Fruit fly (Drosophila melanogaster) whole organism, embryonic: ENCODE data around the gene CG42784.
A peak's percentile ranks its signal among the peaks of the same experiment; 100 is the strongest.

ENCODE experiments used
- Ada2b ChIP-seq: fragments of 200-800 bp; sonication (Bioruptor generic); IDR thresholded peaks from 2 replicates; pipeline ENCODE4 v1.3.6; 2022; ENCODE audit warnings: missing biosample characterization, missing genetic modification characterization
- CG10654 ChIP-seq: fragments of 200-800 bp; sonication (Bioruptor generic); optimal IDR thresholded peaks from 2 replicates; lab custom pipeline; 2016; ENCODE audit warnings: missing biosample characterization, missing genetic modification characterization
- CG11456 ChIP-seq: fragments of 200-800 bp; sonication (Bioruptor generic); IDR thresholded peaks from 3 replicates; pipeline ENCODE4 v1.3.6; 2022; ENCODE audit warnings: missing biosample characterization, missing genetic modification characterization
- CG12104 ChIP-seq: fragments of 200-800 bp; sonication (Bioruptor generic); optimal IDR thresholded peaks from 3 replicates; lab custom pipeline; 2016; ENCODE audit warnings: missing biosample characterization, missing genetic modification characterization
- CG13424 ChIP-seq: fragments of 200-800 bp; sonication (Bioruptor generic); optimal IDR thresholded peaks from 2 replicates; lab custom pipeline; 2019; ENCODE audit warnings: missing biosample characterization, mild to moderate bottlenecking, missing genetic modification characterization, moderate library complexity
- CG1603 ChIP-seq: fragments of 200-800 bp; sonication (Bioruptor generic); optimal IDR thresholded peaks from 2 replicates; lab custom pipeline; 2019; ENCODE audit warnings: missing biosample characterization, mild to moderate bottlenecking, missing genetic modification characterization, moderate library complexity
- CG31224 ChIP-seq: fragments of 200-800 bp; sonication (Bioruptor generic); IDR thresholded peaks from 2 replicates; pipeline ENCODE4 v1.3.6; 2022; ENCODE audit warnings: missing biosample characterization, missing genetic modification characterization
- CG32772 ChIP-seq: fragments of 200-800 bp; sonication (Bioruptor generic); IDR thresholded peaks from 2 replicates; pipeline ENCODE4 v1.3.6; 2022; ENCODE audit warnings: missing biosample characterization, missing genetic modification characterization
- CG34376 ChIP-seq: fragments of 200-800 bp; sonication (Bioruptor generic); optimal IDR thresholded peaks from 2 replicates; lab custom pipeline; 2018; ENCODE audit warnings: missing biosample characterization, mild to moderate bottlenecking, missing genetic modification characterization
- CG4328 ChIP-seq: fragments of 200-800 bp; sonication (Bioruptor generic); optimal IDR thresholded peaks from 3 replicates; lab custom pipeline; 2017; ENCODE audit warnings: missing biosample characterization, missing genetic modification reagents, missing genetic modification characterization
- CG4707 ChIP-seq: fragments of 200-800 bp; sonication (Bioruptor generic); optimal IDR thresholded peaks from 2 replicates; lab custom pipeline; 2018; ENCODE audit warnings: missing biosample characterization, mild to moderate bottlenecking, missing genetic modification characterization, moderate library complexity
- CG5953 ChIP-seq: fragments of 200-800 bp; sonication (Bioruptor generic); IDR thresholded peaks from 2 replicates; pipeline ENCODE4 v1.3.6; 2022; ENCODE audit warnings: missing biosample characterization, missing genetic modification characterization
- CG6175 ChIP-seq: fragments of 200-800 bp; sonication (Bioruptor generic); IDR thresholded peaks from 3 replicates; pipeline ENCODE4 v1.3.6; 2022; ENCODE audit warnings: missing biosample characterization, missing genetic modification characterization
- CG8359 ChIP-seq: fragments of 200-800 bp; sonication (Bioruptor generic); optimal IDR thresholded peaks from 2 replicates; lab custom pipeline; 2017; ENCODE audit warnings: missing biosample characterization, mild to moderate bottlenecking, missing genetic modification characterization, borderline replicate concordance
- CG8924 ChIP-seq: fragments of 200-800 bp; optimal IDR thresholded peaks from 3 replicates; lab custom pipeline; 2019; ENCODE audit warnings: missing biosample characterization, mild to moderate bottlenecking, missing genetic modification characterization, moderate library complexity
- CHES-1-like ChIP-seq: fragments of 200-800 bp; sonication (Bioruptor generic); optimal IDR thresholded peaks from 2 replicates; lab custom pipeline; 2016; ENCODE audit warnings: missing biosample characterization, missing genetic modification characterization
- D ChIP-seq, 2 experiments: fragments of 200-800 bp in 1 of 2; fragments of >200 bp in 1 of 2; sonication (Bioruptor generic) in 1 of 2; optimal IDR thresholded peaks; 2 replicates in 1 of 2; 3 replicates in 1 of 2; lab custom pipeline; 2017; ENCODE audit warnings: mild to moderate bottlenecking in 1 of 2, missing biosample characterization in 1 of 2, missing genetic modification characterization in 1 of 2, missing genetic modification reagents in 1 of 2
- Dip2 ChIP-seq: fragments of 200-800 bp; sonication (Bioruptor generic); IDR thresholded peaks from 2 replicates; pipeline ENCODE4 v1.3.6; 2022; ENCODE audit warnings: missing biosample characterization, missing genetic modification characterization
- Doc2 ChIP-seq: fragments of 200-800 bp; sonication (Bioruptor generic); IDR thresholded peaks from 2 replicates; pipeline ENCODE4 v1.3.6; 2022; ENCODE audit warnings: missing biosample characterization, missing genetic modification characterization
- HLHmδ ChIP-seq: fragments of 200-800 bp; sonication (Bioruptor generic); optimal IDR thresholded peaks from 2 replicates; lab custom pipeline; 2018; ENCODE audit warnings: missing biosample characterization, mild to moderate bottlenecking, missing genetic modification characterization, moderate library complexity
- HmgD ChIP-seq: fragments of 200-800 bp; sonication (Bioruptor generic); optimal IDR thresholded peaks from 3 replicates; lab custom pipeline; 2016; ENCODE audit warnings: missing biosample characterization, missing genetic modification characterization
- Hr3 ChIP-seq: fragments of 200-800 bp; sonication (Bioruptor generic); optimal IDR thresholded peaks from 3 replicates; lab custom pipeline; 2016; ENCODE audit warnings: missing biosample characterization, missing genetic modification characterization
- Hr78 ChIP-seq, 2 experiments: fragments of 200-800 bp in 1 of 2; fragments of >200 bp in 1 of 2; sonication (Bioruptor generic) in 1 of 2; optimal IDR thresholded peaks; 2 replicates each; lab custom pipeline; 2017 to 2019; ENCODE audit warnings: missing biosample characterization in 2 of 2, missing genetic modification characterization in 2 of 2, mild to moderate bottlenecking in 1 of 2, moderate library complexity in 1 of 2
- Lpt ChIP-seq: fragments of >200 bp; optimal IDR thresholded peaks from 2 replicates; lab custom pipeline; 2018; ENCODE audit warnings: missing biosample characterization, missing genetic modification characterization
- MBD-R2 ChIP-seq: fragments of 200-800 bp; sonication (Bioruptor generic); IDR thresholded peaks from 2 replicates; pipeline ENCODE4 v1.3.6; 2022; ENCODE audit warnings: missing biosample characterization, missing genetic modification characterization
- Meics ChIP-seq: fragments of 200-800 bp; sonication (Bioruptor generic); optimal IDR thresholded peaks from 2 replicates; lab custom pipeline; 2017; ENCODE audit warnings: missing biosample characterization, mild to moderate bottlenecking, missing genetic modification characterization
- Mrtf ChIP-seq: fragments of 200-800 bp; sonication (Bioruptor generic); IDR thresholded peaks from 3 replicates; pipeline ENCODE4 v1.3.6; 2022; ENCODE audit warnings: missing biosample characterization, missing genetic modification characterization
- NC2β ChIP-seq: fragments of 200-800 bp; sonication (Bioruptor generic); optimal IDR thresholded peaks from 2 replicates; lab custom pipeline; 2016; ENCODE audit warnings: missing biosample characterization, missing genetic modification characterization
- NK7.1 ChIP-seq: fragments of 200-800 bp; sonication (Bioruptor generic); optimal IDR thresholded peaks from 3 replicates; lab custom pipeline; 2016; ENCODE audit warnings: missing biosample characterization, missing genetic modification characterization
- Ssrp ChIP-seq: fragments of 200-800 bp; sonication (Bioruptor generic); optimal IDR thresholded peaks from 2 replicates; lab custom pipeline; 2018; ENCODE audit warnings: missing biosample characterization, mild to moderate bottlenecking, missing genetic modification characterization, moderate library complexity
- Tbp ChIP-seq: fragments of >200 bp; optimal IDR thresholded peaks from 2 replicates; lab custom pipeline; 2018; ENCODE audit warnings: missing biosample characterization, missing genetic modification characterization
- aop ChIP-seq: fragments of 200-800 bp; sonication (Bioruptor generic); IDR thresholded peaks from 2 replicates; pipeline ENCODE4 v1.3.6; 2022; ENCODE audit warnings: missing biosample characterization, missing genetic modification characterization
- croc ChIP-seq: fragments of 200-800 bp; sonication (Bioruptor generic); conservative IDR thresholded peaks from 3 replicates; pipeline ENCODE4 v1.3.6; 2022; ENCODE audit warnings: missing biosample characterization, missing genetic modification characterization
- eve ChIP-seq, 2 experiments: fragments of >200 bp; optimal IDR thresholded peaks; 2 replicates each; lab custom pipeline; 2017; ENCODE audit warnings: missing biosample characterization in 2 of 2, missing genetic modification characterization in 2 of 2
- exex ChIP-seq: fragments of 200-800 bp; sonication (Bioruptor generic); optimal IDR thresholded peaks from 4 replicates; lab custom pipeline; 2018; ENCODE audit warnings: missing biosample characterization, mild to moderate bottlenecking, missing genetic modification characterization, moderate library complexity
- ftz-f1 ChIP-seq: fragments of 200-800 bp; sonication (Bioruptor generic); optimal IDR thresholded peaks from 2 replicates; lab custom pipeline; 2016; ENCODE audit warnings: missing biosample characterization, missing genetic modification characterization
- gsb-n ChIP-seq: fragments of 200-800 bp; sonication (Bioruptor generic); optimal IDR thresholded peaks from 3 replicates; lab custom pipeline; 2018; ENCODE audit warnings: missing biosample characterization, mild to moderate bottlenecking, missing genetic modification characterization
- inv ChIP-seq: fragments of 200-800 bp; sonication (Bioruptor generic); IDR thresholded peaks from 2 replicates; pipeline ENCODE4 v1.3.6; 2022; ENCODE audit warnings: missing biosample characterization, missing genetic modification characterization; ENCODE audit not compliant: partially characterized antibody
- kah ChIP-seq: fragments of 200-800 bp; sonication (Bioruptor generic); optimal IDR thresholded peaks from 2 replicates; lab custom pipeline; 2018; ENCODE audit warnings: missing biosample characterization, mild to moderate bottlenecking, missing genetic modification characterization
- lmd ChIP-seq: fragments of 200-800 bp; sonication (Bioruptor generic); IDR thresholded peaks from 2 replicates; pipeline ENCODE4 v1.3.6; 2022; ENCODE audit warnings: missing biosample characterization, missing genetic modification characterization
- lola ChIP-seq, 3 experiments: fragments of >200 bp in 2 of 3; fragments of 200-800 bp in 1 of 3; sonication (Bioruptor generic) in 1 of 3; optimal IDR thresholded peaks; 2 replicates each; lab custom pipeline; 2017 to 2019; ENCODE audit warnings: missing biosample characterization in 3 of 3, missing genetic modification characterization in 3 of 3, mild to moderate bottlenecking in 1 of 3, moderate library complexity in 1 of 3
- nau ChIP-seq: fragments of 200-800 bp; sonication (Bioruptor generic); optimal IDR thresholded peaks from 3 replicates; lab custom pipeline; 2017; ENCODE audit warnings: missing biosample characterization, mild to moderate bottlenecking, missing genetic modification characterization, missing genetic modification reagents
- nerfin-2 ChIP-seq: fragments of 200-800 bp; sonication (Bioruptor generic); IDR thresholded peaks from 2 replicates; pipeline ENCODE4 v1.3.6; 2022; ENCODE audit warnings: missing biosample characterization, missing genetic modification characterization; ENCODE audit not compliant: partially characterized antibody
- ro ChIP-seq: fragments of 200-800 bp; sonication (Bioruptor generic); IDR thresholded peaks from 2 replicates; pipeline ENCODE4 v1.3.6; 2022; ENCODE audit warnings: missing biosample characterization, missing genetic modification characterization
- run ChIP-seq: fragments of 200-800 bp; sonication (Bioruptor generic); optimal IDR thresholded peaks from 3 replicates; lab custom pipeline; 2018; ENCODE audit warnings: missing biosample characterization, mild to moderate bottlenecking, missing genetic modification characterization
- sd ChIP-seq: fragments of 200-800 bp; sonication (Bioruptor generic); optimal IDR thresholded peaks from 3 replicates; lab custom pipeline; 2018; ENCODE audit warnings: missing biosample characterization, mild to moderate bottlenecking, missing genetic modification characterization, moderate library complexity
- sens-2 ChIP-seq: fragments of 200-800 bp; sonication (Bioruptor generic); IDR thresholded peaks from 2 replicates; pipeline ENCODE4 v1.3.6; 2022; ENCODE audit warnings: missing biosample characterization, missing genetic modification characterization

The CG42784 gene

dm6 chr2L:13548786-13549780 lies 133.9 kb downstream of the CG42784 start, which contains the start of gene B4 (continued):
- TF ChIP-seq Mrtf (GFP tag; lab: Robert Waterston, UW) (no peak), CG32772 (GFP tag; lab: Robert Waterston, UW) (0 out of 2 replicates have a peak, but pooled peaks have one; percentile 18), Tbp (no peak), inv (peak; percentile 26; the same call in 1 of the 2 replicates), CG8359 (GFP tag; lab: Kevin White, UChicago) (peak; percentile 35), ro (GFP tag; lab: Robert Waterston, UW) (no peak), Dip2 (GFP tag; lab: Robert Waterston, UW) (no peak), CG8924 (tag; lab: Kevin White, UChicago) (peak; percentile 53), CG4707 (GFP tag; lab: Kevin White, UChicago) (peak; percentile 73), NC2β (no peak), HLHmδ (GFP tag; lab: Kevin White, UChicago) (peak; percentile 95), Doc2 (no peak), Ada2b (GFP tag; lab: Robert Waterston, UW) (0 out of 2 replicates have a peak, but pooled peaks have one; percentile 4), Hr3 (no peak), CG12104 (GFP tag; lab: Kevin White, UChicago) (peak; percentile 34), CG4328 (GFP tag; lab: Kevin White, UChicago) (peak; percentile 19), eve (GFP tag; optimal IDR thresholded peaks at IDR 0.05; lab: Kevin White, UChicago) (peak in 1 of 2 experiments; percentile 55), CG10654 (GFP tag; lab: Kevin White, UChicago) (no peak), CG1603 (tag; lab: Kevin White, UChicago) (peak; percentile 59), kah (GFP tag; lab: Kevin White, UChicago) (peak; percentile 52), exex (tag; lab: Kevin White, UChicago) (peak; percentile 4), ftz-f1 (GFP tag; lab: Kevin White, UChicago) (peak; percentile 61), gsb-n (tag; lab: Kevin White, UChicago) (peak; percentile 6), CG5953 (GFP tag; lab: Robert Waterston, UW) (peak; percentile 65; the same call in 1 of the 2 replicates), NK7.1 (peak; percentile 2), CG31224 (GFP tag; lab: Robert Waterston, UW) (peak; percentile 46; the same call in 1 of the 2 replicates), sens-2 (GFP tag; lab: Robert Waterston, UW) (no peak), sd (tag; lab: Kevin White, UChicago) (peak; percentile 26), lola (GFP tag; optimal IDR thresholded peaks at IDR 0.05; lab: Kevin White, UChicago) (peak in 1 of 3 experiments; percentile 6), croc (GFP tag; lab: Robert Waterston, UW) (no peak), run (no peak), CG34376 (GFP tag; lab: Kevin White, UChicago) (peak; percentile 31), CHES-1-like (GFP tag; lab: Kevin White, UChicago) (peak; percentile 13), nerfin-2 (peak; percentile 35; the same call in 1 of the 2 replicates), D (optimal IDR thresholded peaks at IDR 0.05; lab: Kevin White, UChicago) (no peak), D (GFP tag; optimal IDR thresholded peaks at IDR 0.05; lab: Kevin White, UChicago) (peak; percentile 42), Hr78 (GFP tag; optimal IDR thresholded peaks at IDR 0.05; lab: Kevin White, UChicago) (no peak), MBD-R2 (GFP tag; lab: Robert Waterston, UW) (no peak), CG6175 (GFP tag; lab: Robert Waterston, UW) (peak; percentile 90; the same call in 2 of the 3 replicates), Ssrp (tag; lab: Kevin White, UChicago) (no peak), CG11456 (GFP tag; lab: Robert Waterston, UW) (no peak), HmgD (peak; percentile 3), Meics (no peak), nau (GFP tag; lab: Kevin White, UChicago) (no peak), lmd (GFP tag; lab: Robert Waterston, UW) (no peak; the same call in 1 of the 2 replicates), CG13424 (tag; lab: Kevin White, UChicago) (no peak), Lpt (GFP tag; lab: Kevin White, UChicago) (no peak), aop (GFP tag; lab: Robert Waterston, UW) (0 out of 2 replicates have a peak, but pooled peaks have one; percentile 41)
